Fruit fly (Drosophila melanogaster) whole organism, adult: ENCODE measurements around the gene CG33771.

Source experiments
- CG1620 ChIP-seq: fragments of 200-800 bp; sonication (Bioruptor generic); optimal IDR thresholded peaks from 2 replicates; lab custom pipeline; 2016; ENCODE audit warnings: missing biosample characterization, missing genetic modification characterization
- kay ChIP-seq: fragments of 200-800 bp; sonication (Bioruptor generic); peaks from one replicate; lab custom pipeline; 2016; ENCODE audit warnings: missing biosample characterization, missing genetic modification characterization, borderline replicate concordance
- ovo ChIP-seq: fragments of 200-800 bp; sonication (Bioruptor generic); optimal IDR thresholded peaks from 2 replicates; lab custom pipeline; 2016; ENCODE audit warnings: missing biosample characterization, missing genetic modification characterization

DNA sequence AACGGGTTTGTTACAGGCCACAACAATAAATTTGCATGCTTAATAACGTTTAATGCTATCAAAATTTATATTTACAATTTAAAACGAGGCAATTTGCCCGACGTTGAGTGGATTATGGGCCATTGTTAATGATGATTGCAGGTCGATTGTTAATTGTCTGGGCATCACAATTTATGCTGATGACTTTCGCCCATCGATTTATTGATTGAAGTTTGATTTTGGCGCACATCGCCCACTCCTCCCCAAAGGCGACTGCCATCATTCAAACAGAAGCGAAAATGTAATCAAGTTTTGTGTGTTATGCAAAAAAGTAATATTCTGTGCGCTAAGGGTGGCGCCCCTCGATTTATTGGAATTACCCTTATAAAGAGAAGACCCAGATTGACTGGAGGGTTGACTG lies 42.1 kb upstream of the CG33771 start:
- TF ChIP-seq kay (GFP tag; lab: Kevin White, UChicago), result no peak
- TF ChIP-seq ovo, result no peak
- TF ChIP-seq CG1620 (GFP tag; lab: Kevin White, UChicago), result no peak
